Worm (Caenorhabditis elegans) whole organism, late embryonic: ENCODE measurements around the gene col-19.

Source experiments
- nfya-1 ChIP-seq: sonication (generic microtip); optimal IDR thresholded peaks from 2 replicates; lab custom pipeline; 2017; ENCODE audit warnings: missing genetic modification characterization, mild to moderate bottlenecking, missing compliant biosample characterization, antibody characterized with exemption, moderate library complexity
- unc-55 ChIP-seq: sonication (generic microtip); optimal IDR thresholded peaks from 2 replicates; lab custom pipeline; 2017; ENCODE audit warnings: missing biosample characterization, missing genetic modification reagents, missing genetic modification characterization

ce11 chrX:380505-380904, 41.0 kb upstream of the col-19 start, which contains the start of gene R04A9.3:
- TF ChIP-seq nfya-1: no peak
- no peak for TF ChIP-seq unc-55 (GFP tag; lab: Kevin White, UChicago)
